Worm (Caenorhabditis elegans): ENCODE results near the gene fbxa-47.
A peak's percentile ranks its signal among the peaks of the same experiment; 100 is the strongest.

The fbxa-47 gene

ce11 chrIII:2233399-2233798 is 1.1 kb upstream of the fbxa-47 start:
- TF ChIP-seq hlh-8 (tag; optimal IDR thresholded peaks at IDR 0.05) (no peak), elt-2 (tag; optimal IDR thresholded peaks at IDR 0.05) (peak; percentile 74)

ce11 chrIII:2227407-2227806 is 4.9 kb downstream of the fbxa-47 start, which contains the start of gene fbxa-62:
fbxa-62 (plus strand) TSS chrIII:2227707.
- TF ChIP-seq ttx-3 (tag; optimal IDR thresholded peaks at IDR 0.05) = no peak

- TF ChIP-seq npax-4 (tag; optimal IDR thresholded peaks at IDR 0.05) (no peak), elt-2 (tag; optimal IDR thresholded peaks at IDR 0.05) (peak; percentile 11), nhr-11 (tag; optimal IDR thresholded peaks at IDR 0.05) (no peak), fax-1 (tag; optimal IDR thresholded peaks at IDR 0.05) (no peak)
Observed at ce11 chrIII:2224478-2224877, 7.8 kb downstream of the fbxa-47 start, which contains the start of gene fbxa-38. fbxa-38 (plus strand) TSS chrIII:2224672.

ce11 chrIII:2223932-2224331 is 8.3 kb downstream of the fbxa-47 start, which contains the start of gene srd-65:
srd-65 (minus strand) TSS chrIII:2224032.
- no peak for TF ChIP-seq odd-2 (tag; optimal IDR thresholded peaks at IDR 0.05)
- TF ChIP-seq ceh-9 (tag; optimal IDR thresholded peaks at IDR 0.05) = no peak
- no peak for TF ChIP-seq eyg-1 (tag; optimal IDR thresholded peaks at IDR 0.05)
- no peak for TF ChIP-seq rnt-1 (tag; optimal IDR thresholded peaks at IDR 0.05)
- no peak for TF ChIP-seq unc-42 (tag; optimal IDR thresholded peaks at IDR 0.05)
- no peak for TF ChIP-seq tbx-2 (tag; optimal IDR thresholded peaks at IDR 0.05)
- no peak for TF ChIP-seq syd-9 (tag; optimal IDR thresholded peaks at IDR 0.05)
- TF ChIP-seq unc-86 (tag; optimal IDR thresholded peaks at IDR 0.05) = no peak
- no peak for TF ChIP-seq sdc-2 (tag; optimal IDR thresholded peaks at IDR 0.05)
- no peak for TF ChIP-seq T23F11.4 (GFP tag; optimal IDR thresholded peaks at IDR 0.05)

ce11 chrIII:2219408-2219807 is 12.9 kb downstream of the fbxa-47 start, which contains the start of gene fbxa-12:
fbxa-12 (plus strand) TSS chrIII:2219708.
- TF ChIP-seq nhr-232 (tag; optimal IDR thresholded peaks at IDR 0.05) = no peak
- no peak for TF ChIP-seq ref-2 (tag; optimal IDR thresholded peaks at IDR 0.05)
- TF ChIP-seq ttx-3 (tag; optimal IDR thresholded peaks at IDR 0.05) = no peak
- no peak for TF ChIP-seq K09A11.1 (tag; optimal IDR thresholded peaks at IDR 0.05; ENCODE audit: insufficient read depth)
- TF ChIP-seq zip-5 (tag; optimal IDR thresholded peaks at IDR 0.05) = no peak
- no peak for TF ChIP-seq C08G9.2 (tag; optimal IDR thresholded peaks at IDR 0.05)
- TF ChIP-seq odd-2 (tag; optimal IDR thresholded peaks at IDR 0.05) = no peak

DNA sequence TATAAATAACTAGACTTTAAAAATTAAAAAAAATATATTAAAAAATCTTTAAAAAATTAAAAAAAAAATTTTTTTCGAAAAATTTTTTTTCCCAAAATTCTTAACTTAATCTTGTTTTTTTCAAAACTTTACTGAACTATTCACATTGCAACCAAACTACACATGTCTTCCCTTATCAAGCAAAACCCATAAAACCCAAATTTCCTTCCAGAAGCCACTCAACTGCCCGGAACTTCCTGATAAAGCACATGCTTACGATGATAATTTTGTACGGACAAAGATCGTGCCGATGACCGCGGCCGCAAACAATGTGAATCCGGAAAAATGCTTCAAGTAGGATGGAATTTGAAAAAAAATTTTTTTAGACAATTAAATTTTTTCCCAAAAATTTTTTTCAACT is 19.9 kb downstream of the fbxa-47 start:
- TF ChIP-seq nfya-1 (tag; optimal IDR thresholded peaks at IDR 0.05) = no peak
- no peak for TF ChIP-seq nhr-11 (tag; optimal IDR thresholded peaks at IDR 0.05)
- TF ChIP-seq K02D7.2 (tag; optimal IDR thresholded peaks at IDR 0.05) = no peak
- TF ChIP-seq hlh-6 (tag; optimal IDR thresholded peaks at IDR 0.05) = no peak
- TF ChIP-seq hlh-30 (tag; optimal IDR thresholded peaks at IDR 0.05; ENCODE audit: insufficient read depth) = no peak
- no peak for TF ChIP-seq C08G9.2 (tag; optimal IDR thresholded peaks at IDR 0.05)
- no peak for TF ChIP-seq eyg-1 (tag; optimal IDR thresholded peaks at IDR 0.05)
- no peak for TF ChIP-seq ceh-30 (tag; optimal IDR thresholded peaks at IDR 0.05)
- TF ChIP-seq C38D4.7 (GFP tag; optimal IDR thresholded peaks at IDR 0.05) = no peak
- TF ChIP-seq mec-3 (tag; optimal IDR thresholded peaks at IDR 0.05; ENCODE audit: borderline replicate concordance) = no peak
- no peak for TF ChIP-seq sdc-2 (tag; optimal IDR thresholded peaks at IDR 0.05)
- no peak for TF ChIP-seq ceh-31 (tag; optimal IDR thresholded peaks at IDR 0.05)
- no peak for TF ChIP-seq ztf-16 (tag; optimal IDR thresholded peaks at IDR 0.05)
- no peak for TF ChIP-seq unc-42 (tag; optimal IDR thresholded peaks at IDR 0.05)
- TF ChIP-seq ahr-1 (tag; optimal IDR thresholded peaks at IDR 0.05) = no peak

Data from whole organism, late embryonic.